Fruit fly (Drosophila melanogaster) whole organism, embryonic: ENCODE results near the gene Trs23.

Source experiments
- CG10543 ChIP-seq: fragments of 200-800 bp; sonication (Bioruptor generic); optimal IDR thresholded peaks from 3 replicates; lab custom pipeline; 2017; ENCODE audit warnings: missing biosample characterization, mild to moderate bottlenecking, missing genetic modification characterization, moderate library complexity
- CG12219 ChIP-seq: fragments of 200-800 bp; sonication (Bioruptor generic); optimal IDR thresholded peaks from 3 replicates; lab custom pipeline; 2018; ENCODE audit warnings: missing biosample characterization, mild to moderate bottlenecking, missing genetic modification characterization
- CG1233 ChIP-seq: fragments of 200-800 bp; sonication (Bioruptor generic); optimal IDR thresholded peaks from 4 replicates; lab custom pipeline; 2018; ENCODE audit warnings: missing biosample characterization, mild to moderate bottlenecking, missing genetic modification characterization
- CG15073 ChIP-seq: fragments of 200-800 bp; sonication (Bioruptor generic); optimal IDR thresholded peaks from 2 replicates; lab custom pipeline; 2016; ENCODE audit warnings: missing biosample characterization, missing genetic modification characterization
- CG15601 ChIP-seq: fragments of 200-800 bp; sonication (Bioruptor generic); optimal IDR thresholded peaks from 3 replicates; lab custom pipeline; 2019; ENCODE audit warnings: missing biosample characterization, mild to moderate bottlenecking, missing genetic modification characterization, moderate library complexity
- CG17359 ChIP-seq: fragments of 200-800 bp; sonication (Bioruptor generic); optimal IDR thresholded peaks from 3 replicates; lab custom pipeline; 2018; ENCODE audit warnings: missing biosample characterization, mild to moderate bottlenecking, missing genetic modification characterization, moderate library complexity
- CG31388 ChIP-seq: fragments of 200-800 bp; sonication (Bioruptor generic); optimal IDR thresholded peaks from 2 replicates; lab custom pipeline; 2016; ENCODE audit warnings: missing biosample characterization, missing genetic modification characterization
- CG34376 ChIP-seq: fragments of 200-800 bp; sonication (Bioruptor generic); optimal IDR thresholded peaks from 2 replicates; lab custom pipeline; 2018; ENCODE audit warnings: missing biosample characterization, mild to moderate bottlenecking, missing genetic modification characterization
- CG34422 ChIP-seq: fragments of 200-800 bp; sonication (Bioruptor generic); IDR thresholded peaks from 3 replicates; pipeline ENCODE4 v1.3.6; 2022; ENCODE audit warnings: missing biosample characterization, missing genetic modification characterization
- CG42726 ChIP-seq: fragments of 200-800 bp; sonication (Bioruptor generic); IDR thresholded peaks from 2 replicates; pipeline ENCODE4 v1.3.6; 2022; ENCODE audit warnings: missing biosample characterization, missing genetic modification characterization; ENCODE audit not compliant: partially characterized antibody
- CG4404 ChIP-seq: fragments of 200-800 bp; sonication (Bioruptor generic); IDR thresholded peaks from 2 replicates; pipeline ENCODE4 v1.3.6; 2022; ENCODE audit warnings: missing biosample characterization, missing genetic modification characterization
- CG4854 ChIP-seq: fragments of 200-800 bp; sonication (Bioruptor generic); optimal IDR thresholded peaks from 2 replicates; lab custom pipeline; 2016; ENCODE audit warnings: missing biosample characterization, missing genetic modification characterization, inconsistent platforms
- CG7556 ChIP-seq: fragments of 200-800 bp; sonication (Bioruptor generic); optimal IDR thresholded peaks from 2 replicates; lab custom pipeline; 2017; ENCODE audit warnings: missing biosample characterization, mild to moderate bottlenecking, missing genetic modification characterization
- CG7745 ChIP-seq: fragments of 200-800 bp; sonication (Bioruptor generic); optimal IDR thresholded peaks from 2 replicates; lab custom pipeline; 2018; ENCODE audit warnings: missing biosample characterization, mild to moderate bottlenecking, missing genetic modification characterization, moderate library complexity
- CG8290 ChIP-seq, 3 experiments: fragments of 200-800 bp; sonication (Bioruptor generic); optimal IDR thresholded peaks; 2 replicates each; lab custom pipeline; 2016 to 2019; ENCODE audit warnings: missing biosample characterization in 3 of 3, missing genetic modification characterization in 3 of 3, mild to moderate bottlenecking in 2 of 3, moderate library complexity in 1 of 3
- Camta ChIP-seq: fragments of 200-800 bp; sonication (Bioruptor generic); optimal IDR thresholded peaks from 2 replicates; lab custom pipeline; 2016; ENCODE audit warnings: missing biosample characterization, missing genetic modification characterization
- Deaf1 ChIP-seq: fragments of 200-800 bp; optimal IDR thresholded peaks from 3 replicates; lab custom pipeline; 2019; ENCODE audit warnings: missing biosample characterization, mild to moderate bottlenecking, missing genetic modification characterization, moderate library complexity
- Drgx ChIP-seq: fragments of 200-800 bp; sonication (Bioruptor generic); IDR thresholded peaks from 2 replicates; pipeline ENCODE4 v1.3.6; 2022; ENCODE audit warnings: missing biosample characterization, missing genetic modification characterization
- Gug ChIP-seq: fragments of 200-800 bp; sonication (Bioruptor generic); IDR thresholded peaks from 4 replicates; pipeline ENCODE4 v1.3.6; 2022; ENCODE audit warnings: missing biosample characterization, missing genetic modification characterization
- HLH4C ChIP-seq: fragments of 200-800 bp; sonication (Bioruptor generic); IDR thresholded peaks from 3 replicates; pipeline ENCODE4 v1.3.6; 2022; ENCODE audit warnings: missing biosample characterization, missing genetic modification characterization; ENCODE audit not compliant: partially characterized antibody
- Hey ChIP-seq: fragments of 200-800 bp; sonication (Bioruptor generic); optimal IDR thresholded peaks from 3 replicates; lab custom pipeline; 2018; ENCODE audit warnings: missing biosample characterization, mild to moderate bottlenecking, missing genetic modification characterization
- HmgZ ChIP-seq: fragments of 200-800 bp; sonication (Bioruptor generic); optimal IDR thresholded peaks from 2 replicates; lab custom pipeline; 2018; ENCODE audit warnings: missing biosample characterization, mild to moderate bottlenecking, missing genetic modification characterization
- Med ChIP-seq: fragments of 200-800 bp; sonication (Bioruptor generic); peaks from one replicate; lab custom pipeline; 2016; ENCODE audit warnings: missing biosample characterization, missing genetic modification characterization, mild to moderate bottlenecking, inconsistent platforms, moderate library complexity
- NFAT ChIP-seq: fragments of 200-800 bp; sonication (Bioruptor generic); IDR thresholded peaks from 2 replicates; pipeline ENCODE4 v1.3.6; 2022; ENCODE audit warnings: missing biosample characterization, missing genetic modification characterization
- Oaz ChIP-seq: fragments of 200-800 bp; sonication (Bioruptor generic); IDR thresholded peaks from 2 replicates; pipeline ENCODE4 v1.3.6; 2022; ENCODE audit warnings: missing biosample characterization, missing genetic modification characterization
- Pdp1 ChIP-seq, 2 experiments: fragments of 200-800 bp; sonication (Bioruptor generic); optimal IDR thresholded peaks; 3 replicates each; lab custom pipeline; 2016; ENCODE audit warnings: missing biosample characterization in 2 of 2, missing genetic modification characterization in 2 of 2, mild to moderate bottlenecking in 1 of 2, moderate library complexity in 1 of 2
- Rx ChIP-seq: fragments of 200-800 bp; sonication (Bioruptor generic); IDR thresholded peaks from 2 replicates; pipeline ENCODE4 v1.3.6; 2022; ENCODE audit warnings: missing biosample characterization, missing genetic modification characterization
- Six4 ChIP-seq: fragments of 200-800 bp; sonication (Bioruptor generic); optimal IDR thresholded peaks from 2 replicates; lab custom pipeline; 2016; ENCODE audit warnings: missing biosample characterization, missing genetic modification characterization
- YL-1 ChIP-seq: fragments of 200-800 bp; sonication (Bioruptor generic); optimal IDR thresholded peaks from 3 replicates; lab custom pipeline; 2017; ENCODE audit warnings: missing biosample characterization, mild to moderate bottlenecking, missing genetic modification characterization
- bsh ChIP-seq, 2 experiments: fragments of 200-800 bp; sonication (Bioruptor generic); optimal IDR thresholded peaks; 2 replicates each; lab custom pipeline; 2017 to 2018; ENCODE audit warnings: mild to moderate bottlenecking in 2 of 2, missing biosample characterization in 2 of 2, missing genetic modification characterization in 2 of 2, moderate library complexity in 1 of 2
- cato ChIP-seq: fragments of 200-800 bp; sonication (Bioruptor generic); optimal IDR thresholded peaks from 2 replicates; lab custom pipeline; 2016; ENCODE audit warnings: missing biosample characterization, missing genetic modification characterization, borderline replicate concordance
- chinmo ChIP-seq: fragments of 200-800 bp; sonication (Bioruptor generic); IDR thresholded peaks from 4 replicates; pipeline ENCODE4 v1.3.6; 2022; ENCODE audit warnings: missing biosample characterization, missing genetic modification characterization; ENCODE audit not compliant: partially characterized antibody
- cwo ChIP-seq: fragments of 200-800 bp; sonication (Bioruptor generic); optimal IDR thresholded peaks from 3 replicates; lab custom pipeline; 2017; ENCODE audit warnings: missing biosample characterization, missing genetic modification characterization, mild to moderate bottlenecking, moderate library complexity, missing genetic modification reagents
- ftz-f1 ChIP-seq: fragments of 200-800 bp; sonication (Bioruptor generic); optimal IDR thresholded peaks from 2 replicates; lab custom pipeline; 2016; ENCODE audit warnings: missing biosample characterization, missing genetic modification characterization
- gem ChIP-seq: fragments of 200-800 bp; sonication (Bioruptor generic); optimal IDR thresholded peaks from 2 replicates; lab custom pipeline; 2019; ENCODE audit warnings: missing biosample characterization, mild to moderate bottlenecking, missing genetic modification characterization, moderate library complexity
- hth ChIP-seq: fragments of >200 bp; optimal IDR thresholded peaks from 2 replicates; lab custom pipeline; 2017; ENCODE audit warnings: inconsistent platforms
- kah ChIP-seq: fragments of 200-800 bp; sonication (Bioruptor generic); optimal IDR thresholded peaks from 2 replicates; lab custom pipeline; 2018; ENCODE audit warnings: missing biosample characterization, mild to moderate bottlenecking, missing genetic modification characterization
- mld ChIP-seq: fragments of 200-800 bp; sonication (Bioruptor generic); IDR thresholded peaks from 3 replicates; pipeline ENCODE4 v1.3.6; 2022; ENCODE audit warnings: missing biosample characterization, missing genetic modification characterization; ENCODE audit not compliant: partially characterized antibody
- pnt ChIP-seq: fragments of 200-800 bp; sonication (Bioruptor generic); optimal IDR thresholded peaks from 3 replicates; lab custom pipeline; 2016; ENCODE audit warnings: missing biosample characterization, missing genetic modification characterization
- schlank ChIP-seq: fragments of 200-800 bp; sonication (Bioruptor generic); optimal IDR thresholded peaks from 2 replicates; lab custom pipeline; 2018; ENCODE audit warnings: missing biosample characterization, mild to moderate bottlenecking, missing genetic modification characterization
- sens ChIP-seq: fragments of 200-800 bp; sonication (Bioruptor generic); peaks from one replicate; lab custom pipeline; 2016; ENCODE audit warnings: missing biosample characterization, missing genetic modification characterization
- sima ChIP-seq: fragments of 200-800 bp; sonication (Bioruptor generic); optimal IDR thresholded peaks from 2 replicates; lab custom pipeline; 2016; ENCODE audit warnings: missing biosample characterization, missing genetic modification characterization
- sisA ChIP-seq: fragments of 200-800 bp; sonication (Bioruptor generic); IDR thresholded peaks from 2 replicates; pipeline ENCODE4 v1.3.6; 2022; ENCODE audit warnings: missing biosample characterization, missing genetic modification characterization
- slbo ChIP-seq: fragments of 200-800 bp; sonication (Bioruptor generic); IDR thresholded peaks from 2 replicates; pipeline ENCODE4 v1.3.6; 2022; ENCODE audit warnings: missing biosample characterization, missing genetic modification characterization

The Trs23 gene

DNA sequence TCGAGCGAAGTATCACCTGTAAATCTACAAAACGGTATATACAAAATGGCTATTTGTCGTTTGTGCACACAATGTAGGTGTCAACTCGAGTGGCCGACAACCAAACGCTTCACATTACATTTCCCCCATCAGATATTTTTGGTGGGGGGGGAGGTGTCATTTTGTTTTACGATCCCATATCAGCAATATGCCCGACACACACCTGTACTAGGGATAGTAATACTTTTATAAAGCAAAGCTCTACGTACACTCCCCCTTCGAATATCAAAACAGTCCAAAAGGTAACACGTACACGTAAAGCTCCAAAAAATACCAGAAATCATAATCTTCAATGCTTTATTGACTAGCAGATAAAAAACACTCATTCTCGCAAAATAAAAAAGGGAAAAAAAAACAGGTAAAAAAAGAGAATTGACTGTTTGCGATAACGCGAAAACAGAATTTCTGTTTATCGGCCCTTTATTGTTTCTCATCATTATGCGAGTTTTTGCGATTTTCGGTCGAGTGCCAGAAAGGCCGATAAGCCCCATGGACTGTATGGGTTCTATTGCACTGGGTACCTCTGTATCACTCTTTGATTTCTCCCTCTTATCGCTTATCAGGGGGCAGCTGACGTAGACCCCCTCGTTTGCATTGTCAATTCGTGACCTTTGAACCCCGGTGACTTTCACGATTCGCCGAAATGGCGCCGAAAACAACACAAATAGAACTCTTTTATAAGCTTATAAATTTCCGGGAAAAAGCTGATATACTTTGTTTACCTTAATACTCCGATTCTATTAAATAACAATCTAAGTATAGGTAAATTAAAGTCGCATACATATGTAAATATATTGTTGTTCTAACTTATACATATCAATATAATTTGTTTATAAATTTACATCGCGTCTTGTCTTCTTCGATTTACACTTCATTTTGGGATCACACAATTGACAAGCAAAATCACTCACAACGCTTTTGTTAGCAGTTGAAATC lies 18.9 kb downstream of the Trs23 start, which contains the start of gene CatB (continued):
- TF ChIP-seq HmgZ (tag; lab: Kevin White, UChicago) (peak; percentile 20), CG10543 (GFP tag; lab: Kevin White, UChicago) (peak; percentile 20), sima (no peak), CG17359 (tag; lab: Kevin White, UChicago) (no peak), ftz-f1 (GFP tag; lab: Kevin White, UChicago) (no peak), NFAT (GFP tag; lab: Robert Waterston, UW) (no peak), Hey (tag; lab: Kevin White, UChicago) (peak; percentile 81), HLH4C (GFP tag; lab: Robert Waterston, UW) (no peak), sens (GFP tag; lab: Kevin White, UChicago) (no peak), CG34422 (no peak), Drgx (GFP tag; lab: Robert Waterston, UW) (no peak), CG1233 (GFP tag; lab: Kevin White, UChicago) (no peak), Six4 (GFP tag; lab: Kevin White, UChicago) (no peak), CG8290 (GFP tag; optimal IDR thresholded peaks at IDR 0.05; lab: Kevin White, UChicago) (no peak), CG8290 (tag; optimal IDR thresholded peaks at IDR 0.05; lab: Kevin White, UChicago) (peak in 1 of 2 experiments; percentile 26), CG34376 (GFP tag; lab: Kevin White, UChicago) (peak; percentile 79), cato (GFP tag; lab: Kevin White, UChicago) (no peak), Deaf1 (tag; lab: Kevin White, UChicago) (peak; percentile 29), pnt (GFP tag; lab: Kevin White, UChicago) (no peak), Rx (GFP tag; lab: Robert Waterston, UW) (no peak)

dm6 chr2L:8707522-8707921 lies 21.5 kb downstream of the Trs23 start:
- no peak for TF ChIP-seq bsh (GFP tag; optimal IDR thresholded peaks at IDR 0.05; lab: Kevin White, UChicago)
- no peak for TF ChIP-seq schlank (tag; lab: Kevin White, UChicago)
- TF ChIP-seq slbo (GFP tag; lab: Robert Waterston, UW): 0 out of 2 replicates have a peak, but pooled peaks have one; percentile 5
- peak; percentile 27 for TF ChIP-seq sens (GFP tag; lab: Kevin White, UChicago)
- peak in 1 of 2 experiments; percentile 84 for TF ChIP-seq Pdp1 (GFP tag; optimal IDR thresholded peaks at IDR 0.05; lab: Kevin White, UChicago)
- no peak for TF ChIP-seq CG12219 (GFP tag; lab: Kevin White, UChicago)
- TF ChIP-seq Med (GFP tag; lab: Kevin White, UChicago): peak; percentile 49
- peak; percentile 38 for TF ChIP-seq ftz-f1 (GFP tag; lab: Kevin White, UChicago)
- TF ChIP-seq CG4854 (GFP tag; lab: Kevin White, UChicago): no peak

DNA sequence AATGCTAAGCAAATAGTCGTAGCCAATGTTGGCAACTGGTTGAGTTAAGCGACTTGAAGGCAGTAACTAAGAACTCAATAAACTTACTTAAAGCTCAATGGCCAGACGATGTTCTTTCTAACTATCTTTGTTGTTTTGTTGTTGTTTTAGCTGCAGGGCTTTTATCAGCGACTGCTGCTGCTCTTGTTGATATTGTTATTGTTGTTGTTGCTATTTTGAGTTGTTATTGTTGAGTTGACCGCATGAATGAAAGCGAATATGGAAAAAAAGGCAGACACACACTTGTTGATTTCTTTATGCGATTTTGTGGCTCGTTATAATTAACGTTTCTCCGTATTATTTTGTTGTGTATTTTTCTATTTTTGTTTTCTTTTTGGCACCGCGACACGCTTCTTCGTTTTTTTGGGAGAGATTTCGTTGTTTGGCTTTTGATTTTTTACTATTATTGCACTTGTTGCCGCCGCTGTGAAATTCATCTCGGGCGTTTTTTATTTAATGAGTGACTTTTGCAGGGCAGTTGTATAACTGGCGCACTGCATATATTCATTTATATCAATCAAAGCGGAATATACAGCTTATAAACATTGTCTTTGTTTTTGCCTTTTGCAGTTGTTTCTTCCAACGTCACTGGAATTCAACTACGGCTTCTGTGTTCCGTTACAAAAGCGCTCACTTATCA lies 22.5 kb downstream of the Trs23 start:
- TF ChIP-seq chinmo (GFP tag; lab: Robert Waterston, UW) (peak; percentile 60; the same call in 1 of the 4 replicates), Camta (GFP tag; lab: Kevin White, UChicago) (no peak), CG4404 (GFP tag; lab: Robert Waterston, UW) (no peak), cwo (no peak), hth (lab: Kevin White, UChicago) (no peak), CG31388 (GFP tag; lab: Kevin White, UChicago) (no peak), kah (peak; percentile 21), CG7556 (GFP tag; lab: Kevin White, UChicago) (no peak), CG42726 (GFP tag; lab: Robert Waterston, UW) (no peak), Oaz (GFP tag; lab: Robert Waterston, UW) (no peak), Deaf1 (tag; lab: Kevin White, UChicago) (no peak), YL-1 (GFP tag; lab: Kevin White, UChicago) (no peak), CG7745 (no peak), sisA (no peak), CG15073 (GFP tag; lab: Kevin White, UChicago) (no peak), Gug (GFP tag; lab: Robert Waterston, UW) (no peak), mld (GFP tag; lab: Robert Waterston, UW) (no peak), CG15601 (no peak), gem (tag; lab: Kevin White, UChicago) (no peak)
